Fruit fly (Drosophila melanogaster) Kc167 (cell line): ENCODE measurements around the gene CG13005.

Source experiments
- Sin3A ChIP-seq: fragments of >200 bp; optimal IDR thresholded peaks from 2 replicates; lab custom pipeline; 2018; ENCODE audit warnings: missing external identifiers
- insv ChIP-seq: fragments of >200 bp; optimal IDR thresholded peaks from 3 replicates; lab custom pipeline; 2018; ENCODE audit warnings: missing external identifiers
- ttk ChIP-seq: sonication (Bioruptor generic); optimal IDR thresholded peaks from 2 replicates; lab custom pipeline; 2017; ENCODE audit warnings: missing external identifiers

DNA sequence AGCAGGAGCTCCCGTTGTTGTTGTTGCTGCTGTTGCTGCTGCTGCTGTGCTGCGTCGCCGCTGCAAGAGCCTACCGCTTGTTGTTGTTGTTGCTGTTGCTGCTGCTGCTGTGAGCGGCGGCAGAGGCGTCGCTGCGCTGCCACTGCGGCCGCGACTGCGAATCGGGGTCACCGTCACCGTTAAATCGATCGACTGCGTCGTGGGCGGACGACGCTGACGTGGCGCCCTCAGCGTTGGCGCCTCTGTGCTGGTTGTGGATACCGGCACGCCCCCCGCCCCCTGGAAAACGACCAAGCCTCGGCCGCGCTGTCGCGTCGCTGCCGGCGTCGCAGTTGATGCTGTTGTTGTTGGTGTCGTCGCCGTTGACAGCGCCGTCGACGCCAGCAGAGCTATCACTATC lies 46.1 kb downstream of the CG13005 start:
- no peak for TF ChIP-seq Sin3A (lab: Kevin White, UChicago)
- no peak for TF ChIP-seq ttk (lab: Kevin White, UChicago)
- no peak for TF ChIP-seq insv (lab: Kevin White, UChicago)
